Worm (Caenorhabditis elegans) whole organism, late embryonic: ENCODE measurements around the gene glr-4.

ENCODE experiments used
- C38D4.7 ChIP-seq: fragments of 200-800 bp; sonication (Bioruptor generic); optimal IDR thresholded peaks from 2 replicates; lab custom pipeline; 2018; ENCODE audit warnings: mild to moderate bottlenecking, missing genetic modification characterization, moderate library complexity, missing compliant biosample characterization
- F13H6.1 ChIP-seq: sonication (generic microtip); optimal IDR thresholded peaks from 2 replicates; lab custom pipeline; 2016; ENCODE audit warnings: missing genetic modification characterization, missing compliant biosample characterization
- ceh-22 ChIP-seq: sonication (generic microtip); optimal IDR thresholded peaks from 2 replicates; lab custom pipeline; 2017; ENCODE audit warnings: missing biosample characterization, missing genetic modification characterization
- ceh-31 ChIP-seq: sonication (generic microtip); optimal IDR thresholded peaks from 2 replicates; lab custom pipeline; 2016; ENCODE audit warnings: missing genetic modification characterization, missing compliant biosample characterization
- ceh-45 ChIP-seq: fragments of 200-800 bp; sonication (Bioruptor generic); IDR thresholded peaks from 2 replicates; pipeline ENCODE4 v1.3.6; 2022; ENCODE audit warnings: missing genetic modification reagents, missing genetic modification characterization, missing compliant biosample characterization
- elt-4 ChIP-seq: sonication (generic microtip); optimal IDR thresholded peaks from 2 replicates; lab custom pipeline; 2016; ENCODE audit warnings: missing genetic modification characterization, missing compliant biosample characterization
- ets-4 ChIP-seq: sonication (generic microtip); optimal IDR thresholded peaks from 2 replicates; lab custom pipeline; 2016; ENCODE audit warnings: missing genetic modification characterization, missing compliant biosample characterization
- hlh-6 ChIP-seq: sonication (generic microtip); optimal IDR thresholded peaks from 2 replicates; lab custom pipeline; 2016; ENCODE audit warnings: missing genotype, missing genetic modification characterization, missing compliant biosample characterization
- lim-6 ChIP-seq: sonication (generic microtip); optimal IDR thresholded peaks from 2 replicates; lab custom pipeline; 2016; ENCODE audit warnings: missing genetic modification characterization, missing compliant biosample characterization
- lin-11 ChIP-seq: fragments of 200-800 bp; sonication (Bioruptor generic); optimal IDR thresholded peaks from 2 replicates; lab custom pipeline; 2018; ENCODE audit warnings: mild to moderate bottlenecking, missing genetic modification characterization, missing compliant biosample characterization
- npax-4 ChIP-seq: sonication (generic microtip); optimal IDR thresholded peaks from 2 replicates; lab custom pipeline; 2016; ENCODE audit warnings: missing genetic modification characterization, missing compliant biosample characterization
- pha-4 ChIP-seq: fragments of 150-350 bp; optimal IDR thresholded peaks from 2 replicates; lab custom pipeline; 2018; ENCODE audit warnings: missing biosample characterization, missing genetic modification reagents, missing genetic modification characterization
- pqm-1 ChIP-seq: sonication (generic microtip); optimal IDR thresholded peaks from 2 replicates; lab custom pipeline; 2016; ENCODE audit warnings: missing genetic modification characterization, missing compliant biosample characterization

ce11 chrII:7825107-7825506 lies 31.0 kb upstream of the glr-4 start, which contains the start of gene srw-62:
- TF ChIP-seq C38D4.7 (GFP tag; lab: Kevin White, UChicago) (no peak), pha-4 (tag; lab: Kevin White, UChicago) (no peak), elt-4 (tag; lab: Kevin White, UChicago) (no peak), ceh-31 (tag; lab: Kevin White, UChicago) (no peak), lim-6 (tag; lab: Kevin White, UChicago) (no peak), npax-4 (no peak), lin-11 (no peak), pqm-1 (no peak), ceh-45 (GFP tag; lab: Robert Waterston, UW) (no peak), ets-4 (tag; lab: Kevin White, UChicago) (no peak), F13H6.1 (no peak), ceh-22 (tag; lab: Kevin White, UChicago) (no peak), hlh-6 (tag; lab: Kevin White, UChicago) (no peak)
